Fruit fly (Drosophila melanogaster) whole organism, embryonic: ENCODE data around the gene unc-13.

ENCODE experiments used
- Awh ChIP-seq: fragments of 200-800 bp; sonication (Bioruptor generic); IDR thresholded peaks from 2 replicates; pipeline ENCODE4, ENCODE4 v1.3.6; 2022; ENCODE audit warnings: missing biosample characterization, missing genetic modification characterization
- B-H1 ChIP-seq: fragments of 200-800 bp; sonication (Bioruptor generic); IDR thresholded peaks from 3 replicates; pipeline ENCODE4 v1.3.6; 2022; ENCODE audit warnings: missing biosample characterization, missing genetic modification characterization
- CG10431 ChIP-seq: fragments of 200-800 bp; sonication (Bioruptor generic); optimal IDR thresholded peaks from 3 replicates; lab custom pipeline; 2018; ENCODE audit warnings: missing biosample characterization, mild to moderate bottlenecking, missing genetic modification characterization
- CG12155 ChIP-seq: fragments of 200-800 bp; sonication (Bioruptor generic); optimal IDR thresholded peaks from 3 replicates; lab custom pipeline; 2016; ENCODE audit warnings: missing biosample characterization, missing genetic modification characterization
- CG12236 ChIP-seq: fragments of 200-800 bp; sonication (Bioruptor generic); optimal IDR thresholded peaks from 2 replicates; lab custom pipeline; 2016; ENCODE audit warnings: missing biosample characterization, missing genetic modification characterization
- CG13894 ChIP-seq: fragments of 200-800 bp; sonication (Bioruptor generic); optimal IDR thresholded peaks from 3 replicates; lab custom pipeline; 2018; ENCODE audit warnings: missing biosample characterization, mild to moderate bottlenecking, missing genetic modification characterization, moderate library complexity
- CG15601 ChIP-seq: fragments of 200-800 bp; sonication (Bioruptor generic); optimal IDR thresholded peaks from 3 replicates; lab custom pipeline; 2019; ENCODE audit warnings: missing biosample characterization, mild to moderate bottlenecking, missing genetic modification characterization, moderate library complexity
- CG16863 ChIP-seq: fragments of 200-800 bp; sonication (Bioruptor generic); optimal IDR thresholded peaks from 3 replicates; lab custom pipeline; 2016; ENCODE audit warnings: missing biosample characterization, missing genetic modification characterization
- CG18476 ChIP-seq: fragments of 200-800 bp; sonication (Bioruptor generic); optimal IDR thresholded peaks from 2 replicates; lab custom pipeline; 2016; ENCODE audit warnings: missing biosample characterization, mild to moderate bottlenecking, missing genetic modification characterization
- CG2129 ChIP-seq: fragments of 200-800 bp; sonication (Bioruptor generic); IDR thresholded peaks from 2 replicates; pipeline ENCODE4 v1.3.6; 2022; ENCODE audit warnings: missing biosample characterization, missing genetic modification characterization; ENCODE audit not compliant: partially characterized antibody
- CG2199 ChIP-seq: fragments of 200-800 bp; sonication (Bioruptor generic); IDR thresholded peaks from 3 replicates; pipeline ENCODE4 v1.3.6; 2022; ENCODE audit warnings: missing biosample characterization, missing genetic modification characterization
- CG30020 ChIP-seq: fragments of 200-800 bp; optimal IDR thresholded peaks from 2 replicates; lab custom pipeline; 2019; ENCODE audit warnings: missing biosample characterization, mild to moderate bottlenecking, missing genetic modification characterization, moderate library complexity
- CG33557 ChIP-seq: fragments of 200-800 bp; sonication (Bioruptor generic); optimal IDR thresholded peaks from 2 replicates; lab custom pipeline; 2019; ENCODE audit warnings: missing biosample characterization, mild to moderate bottlenecking, missing genetic modification characterization, moderate library complexity
- CG4730 ChIP-seq: fragments of 200-800 bp; sonication (Bioruptor generic); IDR thresholded peaks from 2 replicates; pipeline ENCODE4 v1.3.6; 2022; ENCODE audit warnings: missing biosample characterization, missing genetic modification characterization
- CG9437 ChIP-seq: fragments of 200-800 bp; sonication (Bioruptor generic); optimal IDR thresholded peaks from 2 replicates; lab custom pipeline; 2018; ENCODE audit warnings: missing biosample characterization, mild to moderate bottlenecking, missing genetic modification characterization
- CTCF ChIP-seq: fragments of 200-800 bp; sonication (Bioruptor generic); optimal IDR thresholded peaks from 2 replicates; lab custom pipeline; 2017; ENCODE audit warnings: missing biosample characterization, mild to moderate bottlenecking, missing genetic modification characterization, moderate library complexity
- Dad ChIP-seq: fragments of 200-800 bp; sonication (Bioruptor generic); optimal IDR thresholded peaks from 3 replicates; lab custom pipeline; 2016; ENCODE audit warnings: missing biosample characterization, missing genetic modification characterization
- Dref ChIP-seq: fragments of 200-800 bp; sonication (Bioruptor generic); IDR thresholded peaks from 2 replicates; pipeline ENCODE4 v1.3.6; 2022; ENCODE audit warnings: missing biosample characterization, missing genetic modification characterization
- Eip74EF ChIP-seq, 2 experiments: fragments of 200-800 bp in 1 of 2; fragments of >200 bp in 1 of 2; sonication (Bioruptor generic) in 1 of 2; optimal IDR thresholded peaks; 2 replicates each; lab custom pipeline; 2017 to 2019; ENCODE audit warnings: missing biosample characterization in 2 of 2, missing genetic modification characterization in 2 of 2, mild to moderate bottlenecking in 1 of 2, moderate library complexity in 1 of 2
- Ets65A ChIP-seq: fragments of 200-800 bp; sonication (Bioruptor generic); peaks from one replicate; lab custom pipeline; 2016; ENCODE audit warnings: missing biosample characterization, missing genetic modification characterization
- HLH4C ChIP-seq: fragments of 200-800 bp; sonication (Bioruptor generic); IDR thresholded peaks from 3 replicates; pipeline ENCODE4 v1.3.6; 2022; ENCODE audit warnings: missing biosample characterization, missing genetic modification characterization; ENCODE audit not compliant: partially characterized antibody
- HmgZ ChIP-seq: fragments of 200-800 bp; sonication (Bioruptor generic); optimal IDR thresholded peaks from 2 replicates; lab custom pipeline; 2018; ENCODE audit warnings: missing biosample characterization, mild to moderate bottlenecking, missing genetic modification characterization
- Hmx ChIP-seq: fragments of 200-800 bp; sonication (Bioruptor generic); optimal IDR thresholded peaks from 2 replicates; lab custom pipeline; 2016; ENCODE audit warnings: missing biosample characterization, missing genetic modification characterization
- Kr ChIP-seq: fragments of 200-800 bp; sonication (Bioruptor generic); optimal IDR thresholded peaks from 2 replicates; lab custom pipeline; 2017; ENCODE audit warnings: missing biosample characterization, mild to moderate bottlenecking, missing genetic modification characterization
- NC2α ChIP-seq: fragments of 200-800 bp; sonication (Bioruptor generic); optimal IDR thresholded peaks from 2 replicates; lab custom pipeline; 2016; ENCODE audit warnings: missing biosample characterization, missing genetic modification characterization
- Pdp1 ChIP-seq, 2 experiments: fragments of 200-800 bp; sonication (Bioruptor generic); optimal IDR thresholded peaks; 3 replicates each; lab custom pipeline; 2016; ENCODE audit warnings: missing biosample characterization in 2 of 2, missing genetic modification characterization in 2 of 2, mild to moderate bottlenecking in 1 of 2, moderate library complexity in 1 of 2
- Sry-δ ChIP-seq: fragments of 200-800 bp; sonication (Bioruptor generic); optimal IDR thresholded peaks from 2 replicates; lab custom pipeline; 2016; ENCODE audit warnings: missing biosample characterization, missing genetic modification characterization
- bsh ChIP-seq, 2 experiments: fragments of 200-800 bp; sonication (Bioruptor generic); optimal IDR thresholded peaks; 2 replicates each; lab custom pipeline; 2017 to 2018; ENCODE audit warnings: mild to moderate bottlenecking in 2 of 2, missing biosample characterization in 2 of 2, missing genetic modification characterization in 2 of 2, moderate library complexity in 1 of 2
- dimm ChIP-seq: fragments of 200-800 bp; sonication (Bioruptor generic); IDR thresholded peaks from 2 replicates; pipeline ENCODE4 v1.3.6; 2022; ENCODE audit warnings: missing biosample characterization, missing genetic modification characterization
- dmrt11E ChIP-seq: fragments of 200-800 bp; sonication (Bioruptor generic); optimal IDR thresholded peaks from 3 replicates; lab custom pipeline; 2018; ENCODE audit warnings: missing biosample characterization, mild to moderate bottlenecking, missing genetic modification characterization, moderate library complexity
- exex ChIP-seq: fragments of 200-800 bp; sonication (Bioruptor generic); optimal IDR thresholded peaks from 4 replicates; lab custom pipeline; 2018; ENCODE audit warnings: missing biosample characterization, mild to moderate bottlenecking, missing genetic modification characterization, moderate library complexity
- fd96Cb ChIP-seq: fragments of 200-800 bp; sonication (Bioruptor generic); optimal IDR thresholded peaks from 2 replicates; lab custom pipeline; 2018; ENCODE audit warnings: missing biosample characterization, mild to moderate bottlenecking, missing genetic modification characterization, moderate library complexity
- gcm2 ChIP-seq: fragments of 200-800 bp; sonication (Bioruptor generic); optimal IDR thresholded peaks from 2 replicates; lab custom pipeline; 2016; ENCODE audit warnings: missing biosample characterization, missing genetic modification characterization
- grau ChIP-seq: fragments of 200-800 bp; optimal IDR thresholded peaks from 3 replicates; lab custom pipeline; 2019; ENCODE audit warnings: missing biosample characterization, mild to moderate bottlenecking, missing genetic modification characterization, moderate library complexity
- kah ChIP-seq: fragments of 200-800 bp; sonication (Bioruptor generic); optimal IDR thresholded peaks from 2 replicates; lab custom pipeline; 2018; ENCODE audit warnings: missing biosample characterization, mild to moderate bottlenecking, missing genetic modification characterization
- p53 ChIP-seq: fragments of 200-800 bp; sonication (Bioruptor generic); optimal IDR thresholded peaks from 2 replicates; lab custom pipeline; 2016; ENCODE audit warnings: missing biosample characterization, missing genetic modification characterization
- pzg ChIP-seq: fragments of 200-800 bp; sonication (Bioruptor generic); optimal IDR thresholded peaks from 3 replicates; lab custom pipeline; 2018; ENCODE audit warnings: missing biosample characterization, mild to moderate bottlenecking, missing genetic modification characterization, moderate library complexity
- scrt ChIP-seq: fragments of 200-800 bp; sonication (Bioruptor generic); optimal IDR thresholded peaks from 2 replicates; lab custom pipeline; 2018; ENCODE audit warnings: missing biosample characterization, mild to moderate bottlenecking, missing genetic modification characterization, moderate library complexity
- sens ChIP-seq: fragments of 200-800 bp; sonication (Bioruptor generic); peaks from one replicate; lab custom pipeline; 2016; ENCODE audit warnings: missing biosample characterization, missing genetic modification characterization
- ssp ChIP-seq: fragments of 200-800 bp; sonication (Bioruptor generic); IDR thresholded peaks from 2 replicates; pipeline ENCODE4 v1.3.6; 2022; ENCODE audit warnings: missing biosample characterization, missing genetic modification characterization
- sug ChIP-seq: fragments of 200-800 bp; optimal IDR thresholded peaks from 2 replicates; lab custom pipeline; 2019; ENCODE audit warnings: missing biosample characterization, mild to moderate bottlenecking, missing genetic modification characterization, moderate library complexity
- vvl ChIP-seq: fragments of 200-800 bp; sonication (Bioruptor generic); IDR thresholded peaks from 2 replicates; pipeline ENCODE4 v1.3.6; 2022; ENCODE audit warnings: missing biosample characterization, missing genetic modification characterization
- zen2 ChIP-seq: fragments of 200-800 bp; sonication (Bioruptor generic); IDR thresholded peaks from 3 replicates; pipeline ENCODE4 v1.3.6; 2022; ENCODE audit warnings: missing biosample characterization, missing genetic modification characterization; ENCODE audit not compliant: partially characterized antibody

The unc-13 gene

DNA sequence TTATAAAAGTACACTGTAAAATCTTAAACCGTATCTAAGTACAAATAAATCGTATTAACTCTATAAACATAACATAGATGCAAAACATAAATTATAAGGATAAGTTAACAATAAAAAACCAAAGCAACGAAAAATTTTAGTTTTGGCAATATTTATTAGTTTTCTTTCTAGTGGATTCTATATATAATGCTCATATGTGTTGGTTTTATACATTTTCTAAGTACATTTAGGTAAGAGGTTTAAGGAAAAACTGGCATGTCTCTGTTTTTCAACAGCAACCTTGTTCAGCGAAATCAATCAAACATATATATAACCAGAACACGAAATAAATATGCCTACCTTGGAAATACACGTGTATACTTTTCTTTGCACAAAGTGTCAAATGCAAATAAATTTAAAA, 37.2 kb upstream of the unc-13 start:
- no peak for TF ChIP-seq CG2129 (GFP tag; lab: Robert Waterston, UW)
- peak; percentile 72 for TF ChIP-seq CG30020 (tag; lab: Kevin White, UChicago)
- TF ChIP-seq ssp: peak; percentile 53

dm6 chr4:946197-946596, 34.1 kb upstream of the unc-13 start:
- no peak for TF ChIP-seq sens
- peak; percentile 56; the same call in 1 of the 3 replicates for TF ChIP-seq CG2199 (GFP tag; lab: Robert Waterston, UW)
- no peak for TF ChIP-seq Pdp1 (GFP tag; optimal IDR thresholded peaks at IDR 0.05; lab: Kevin White, UChicago)
- TF ChIP-seq Ets65A: peak; percentile 78
- TF ChIP-seq Hmx: no peak
- TF ChIP-seq vvl (GFP tag; lab: Robert Waterston, UW): no peak
- no peak for TF ChIP-seq Dref (GFP tag; lab: Robert Waterston, UW)
- TF ChIP-seq Awh (GFP tag; lab: Robert Waterston, UW): no peak
- TF ChIP-seq CG18476 (GFP tag; lab: Kevin White, UChicago): no peak
- TF ChIP-seq CG12155 (GFP tag; lab: Kevin White, UChicago): no peak
- TF ChIP-seq dmrt11E (tag; lab: Kevin White, UChicago): no peak
- TF ChIP-seq sug: no peak

- TF ChIP-seq CG10431 (GFP tag; lab: Kevin White, UChicago): peak; percentile 92
- TF ChIP-seq CG4730 (GFP tag; lab: Robert Waterston, UW): no peak
- TF ChIP-seq, all 482 proteins: peak for 1
These were observed 32.2 kb upstream of the unc-13 start for dm6 chr4:944354-944753.

DNA sequence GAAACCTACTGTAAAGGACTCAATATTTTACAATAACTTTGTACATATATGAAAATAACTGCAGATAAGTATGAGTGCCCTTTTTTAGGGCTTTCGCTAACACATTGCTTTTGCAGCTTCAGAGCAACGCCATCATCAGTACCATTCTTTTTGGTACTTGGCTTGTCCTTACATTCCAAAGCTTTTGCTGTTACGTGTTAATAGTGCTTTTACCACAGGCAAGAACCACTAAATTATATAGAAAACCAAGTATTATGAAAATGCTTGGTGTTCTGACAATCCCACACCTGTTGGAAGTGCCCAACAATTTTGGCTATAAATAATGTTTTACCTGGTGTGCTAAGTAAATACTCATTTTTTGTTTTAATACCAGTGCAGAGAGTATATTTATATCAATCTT, 25.0 kb upstream of the unc-13 start:
- no peak for TF ChIP-seq exex (tag; lab: Kevin White, UChicago)
- TF ChIP-seq CG13894 (tag; lab: Kevin White, UChicago): peak; percentile 76
- peak in 1 of 2 experiments; percentile 65 for TF ChIP-seq Pdp1 (GFP tag; optimal IDR thresholded peaks at IDR 0.05; lab: Kevin White, UChicago)
- TF ChIP-seq kah (GFP tag; lab: Kevin White, UChicago): peak; percentile 26
- TF ChIP-seq CG9437 (GFP tag; lab: Kevin White, UChicago): peak; percentile 54
- TF ChIP-seq scrt: peak; percentile 74
- TF ChIP-seq CG33557 (GFP tag; lab: Kevin White, UChicago): no peak
- TF ChIP-seq HmgZ: no peak
- TF ChIP-seq CTCF (GFP tag; lab: Kevin White, UChicago): peak; percentile 72
- TF ChIP-seq bsh (GFP tag; optimal IDR thresholded peaks at IDR 0.05; lab: Kevin White, UChicago): no peak
- TF ChIP-seq CG2199 (GFP tag; lab: Robert Waterston, UW): 0 out of 3 replicates have a peak, but pooled peaks have one; percentile 37

DNA sequence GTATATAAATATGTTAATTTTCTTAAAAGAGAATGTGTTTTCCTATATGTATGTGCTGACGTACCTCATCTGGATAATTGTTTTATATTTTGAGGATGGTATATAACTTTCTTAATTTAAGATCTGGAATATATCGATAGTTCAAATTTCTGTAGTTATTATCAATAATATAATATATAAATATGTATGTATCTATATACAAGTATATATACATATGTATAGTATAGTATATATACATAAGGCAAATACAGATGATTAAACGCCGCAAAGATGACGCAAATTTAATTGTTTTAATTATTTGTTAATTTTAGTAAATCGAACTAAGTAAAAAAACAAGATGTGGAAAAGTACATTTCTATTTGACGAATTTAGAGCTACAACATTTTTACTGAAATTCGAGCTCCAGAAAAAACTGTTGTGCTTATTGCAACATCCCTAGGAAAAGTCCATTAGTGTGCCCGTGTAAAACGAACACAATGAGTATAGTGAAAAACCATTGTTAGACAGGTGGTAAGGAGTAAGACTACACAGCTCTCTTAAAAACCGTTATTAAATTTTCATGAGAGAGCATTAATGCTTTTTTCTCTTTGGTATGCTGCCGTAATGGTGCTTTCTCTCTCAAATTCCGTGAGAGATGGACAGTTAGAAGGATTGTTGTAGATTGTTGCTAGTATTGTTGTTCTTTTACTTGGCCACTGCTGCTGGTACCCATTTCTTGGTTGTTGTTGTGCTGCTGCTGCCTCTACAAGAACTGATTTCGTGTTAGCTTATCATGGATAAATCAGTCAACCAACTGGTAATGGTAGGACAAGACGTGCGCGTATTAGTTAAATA, 24.1 kb upstream of the unc-13 start, which contains the start of gene mGluR:
Gene mGluR, plus strand, starts transcription at position 784 of the 834 bp plus-strand sequence.
- peak; percentile 93 for TF ChIP-seq ssp
- no peak for TF ChIP-seq CG12236 (GFP tag; lab: Kevin White, UChicago)
- no peak for TF ChIP-seq Dad (GFP tag; lab: Kevin White, UChicago)
- no peak for TF ChIP-seq Eip74EF (GFP tag; optimal IDR thresholded peaks at IDR 0.05; lab: Kevin White, UChicago)
- no peak for TF ChIP-seq CG15601 (tag; lab: Kevin White, UChicago)
- TF ChIP-seq dimm (GFP tag; lab: Robert Waterston, UW): no peak
- no peak for TF ChIP-seq fd96Cb (tag; lab: Kevin White, UChicago)
- no peak for TF ChIP-seq NC2α
- TF ChIP-seq zen2 (GFP tag; lab: Robert Waterston, UW): no peak
- TF ChIP-seq CG30020 (tag; lab: Kevin White, UChicago): peak; percentile 98
- TF ChIP-seq grau (tag; lab: Kevin White, UChicago): no peak
- no peak for TF ChIP-seq p53 (GFP tag; lab: Kevin White, UChicago)
- TF ChIP-seq CG16863: no peak
- TF ChIP-seq B-H1 (GFP tag; lab: Robert Waterston, UW): no peak
- peak; percentile 17 for TF ChIP-seq Sry-δ (GFP tag; lab: Kevin White, UChicago)
- peak; percentile 47 for TF ChIP-seq pzg (GFP tag; lab: Kevin White, UChicago)
- no peak for TF ChIP-seq HLH4C (GFP tag; lab: Robert Waterston, UW)
- TF ChIP-seq Kr (GFP tag; lab: Kevin White, UChicago): no peak
- TF ChIP-seq gcm2 (GFP tag; lab: Kevin White, UChicago): no peak
